Worm (Caenorhabditis elegans) whole organism, midembryonic: ENCODE results near the gene F22B5.4.

Source experiments
- T22C8.4 ChIP-seq: fragments of 200-800 bp; sonication (Bioruptor generic); IDR thresholded peaks from 2 replicates; pipeline ENCODE4 v1.3.6; 2022; ENCODE audit warnings: missing genetic modification characterization, missing compliant biosample characterization
- cog-1 ChIP-seq: sonication (generic microtip); optimal IDR thresholded peaks from 2 replicates; lab custom pipeline; 2016; ENCODE audit warnings: missing genetic modification characterization, missing compliant biosample characterization
- flt-1 ChIP-seq: fragments of 200-800 bp; sonication (Bioruptor generic); IDR thresholded peaks from 2 replicates; pipeline ENCODE4 v1.3.6; 2022; ENCODE audit warnings: missing genetic modification characterization, missing compliant biosample characterization
- klf-2 ChIP-seq: fragments of 200-800 bp; sonication (Bioruptor generic); conservative IDR thresholded peaks from 2 replicates; pipeline ENCODE4 v1.3.6; 2022; ENCODE audit warnings: missing genetic modification reagents, missing genetic modification characterization, missing compliant biosample characterization
- med-1 ChIP-seq: sonication (generic microtip); optimal IDR thresholded peaks from 2 replicates; lab custom pipeline; 2017; ENCODE audit warnings: missing genetic modification characterization, mild to moderate bottlenecking, missing compliant biosample characterization, antibody characterized with exemption, missing genetic modification reagents; ENCODE audit not compliant: insufficient read depth
- ref-1 ChIP-seq: fragments of 200-800 bp; sonication (Bioruptor generic); conservative IDR thresholded peaks from 2 replicates; pipeline ENCODE4 v1.3.6; 2022; ENCODE audit warnings: missing genetic modification reagents, missing genetic modification characterization, missing compliant biosample characterization
- tab-1 ChIP-seq: fragments of 200-800 bp; sonication (Bioruptor generic); IDR thresholded peaks from 2 replicates; pipeline ENCODE4 v1.3.6; 2022; ENCODE audit warnings: missing genetic modification characterization, missing compliant biosample characterization
- ztf-23 ChIP-seq: fragments of 200-800 bp; sonication (Bioruptor generic); IDR thresholded peaks from 2 replicates; pipeline ENCODE4 v1.3.6; 2022; ENCODE audit warnings: missing genetic modification reagents, missing genetic modification characterization, missing compliant biosample characterization
- ztf-29 ChIP-seq: fragments of 200-800 bp; sonication (Bioruptor generic); IDR thresholded peaks from 2 replicates; pipeline ENCODE4 v1.3.6; 2022; ENCODE audit warnings: missing genetic modification reagents, missing genetic modification characterization, missing compliant biosample characterization

Gene F22B5.4

ce11 chrII:8435005-8435404, 14.5 kb upstream of the F22B5.4 start, which contains the start of gene acp-4:
Gene acp-4 (minus strand): TSS chrII:8435105.
- TF ChIP-seq ztf-29 (GFP tag; lab: Robert Waterston, UW) = no peak
- TF ChIP-seq T22C8.4 (GFP tag; lab: Robert Waterston, UW) = no peak
- TF ChIP-seq klf-2 = no peak
- TF ChIP-seq tab-1 (GFP tag; lab: Robert Waterston, UW) = no peak
- TF ChIP-seq ztf-23 (GFP tag; lab: Robert Waterston, UW) = no peak
- no peak for TF ChIP-seq flt-1
- no peak for TF ChIP-seq cog-1 (tag; lab: Kevin White, UChicago)
- TF ChIP-seq ref-1 (GFP tag; lab: Robert Waterston, UW) = no peak
- TF ChIP-seq med-1 (GFP tag; lab: Kevin White, UChicago) = no peak

ce11 chrII:8437035-8437434, 12.5 kb upstream of the F22B5.4 start, which contains the start of gene acp-3:
Gene acp-3 (minus strand): TSS chrII:8437135.
- TF ChIP-seq ref-1 (GFP tag; lab: Robert Waterston, UW) = no peak
- no peak for TF ChIP-seq tab-1 (GFP tag; lab: Robert Waterston, UW)
- no peak for TF ChIP-seq cog-1 (tag; lab: Kevin White, UChicago)
- TF ChIP-seq ztf-23 (GFP tag; lab: Robert Waterston, UW) = no peak
- TF ChIP-seq ztf-29 (GFP tag; lab: Robert Waterston, UW) = no peak
- TF ChIP-seq flt-1 = no peak
- no peak for TF ChIP-seq klf-2
- TF ChIP-seq T22C8.4 (GFP tag; lab: Robert Waterston, UW) = no peak
- no peak for TF ChIP-seq med-1 (GFP tag; lab: Kevin White, UChicago)

- TF ChIP-seq cog-1 (tag; lab: Kevin White, UChicago) = no peak
These were observed 10.7 kb upstream of the F22B5.4 start, which contains the start of gene lips-10 for ce11 chrII:8438791-8439287. Gene lips-10 (plus strand): TSS chrII:8439168.

- TF ChIP-seq ztf-29 (GFP tag; lab: Robert Waterston, UW) (no peak), flt-1 (no peak), klf-2 (no peak), ztf-23 (GFP tag; lab: Robert Waterston, UW) (no peak), ref-1 (GFP tag; lab: Robert Waterston, UW) (no peak), T22C8.4 (GFP tag; lab: Robert Waterston, UW) (no peak), med-1 (GFP tag; lab: Kevin White, UChicago) (no peak), tab-1 (GFP tag; lab: Robert Waterston, UW) (no peak), cog-1 (tag; lab: Kevin White, UChicago) (no peak)
These were observed 9.4 kb upstream of the F22B5.4 start for ce11 chrII:8440097-8440496.

- no peak for TF ChIP-seq T22C8.4 (GFP tag; lab: Robert Waterston, UW)
- TF ChIP-seq med-1 (GFP tag; lab: Kevin White, UChicago) = no peak
- TF ChIP-seq ztf-23 (GFP tag; lab: Robert Waterston, UW) = no peak
- no peak for TF ChIP-seq klf-2
- no peak for TF ChIP-seq ztf-29 (GFP tag; lab: Robert Waterston, UW)
- no peak for TF ChIP-seq cog-1 (tag; lab: Kevin White, UChicago)
- TF ChIP-seq tab-1 (GFP tag; lab: Robert Waterston, UW) = no peak
- TF ChIP-seq flt-1 = no peak
- TF ChIP-seq ref-1 (GFP tag; lab: Robert Waterston, UW) = no peak
These were observed 8.7 kb upstream of the F22B5.4 start for ce11 chrII:8440792-8441191.

ce11 chrII:8441519-8441918, 8.0 kb upstream of the F22B5.4 start:
- TF ChIP-seq tab-1 (GFP tag; lab: Robert Waterston, UW) (no peak), flt-1 (no peak), med-1 (GFP tag; lab: Kevin White, UChicago) (no peak), ztf-23 (GFP tag; lab: Robert Waterston, UW) (no peak), cog-1 (tag; lab: Kevin White, UChicago) (no peak), ztf-29 (GFP tag; lab: Robert Waterston, UW) (no peak), T22C8.4 (GFP tag; lab: Robert Waterston, UW) (no peak), klf-2 (no peak), ref-1 (GFP tag; lab: Robert Waterston, UW) (no peak)

- no peak for TF ChIP-seq T22C8.4 (GFP tag; lab: Robert Waterston, UW)
- TF ChIP-seq med-1 (GFP tag; lab: Kevin White, UChicago) = no peak
- TF ChIP-seq tab-1 (GFP tag; lab: Robert Waterston, UW) = no peak
- no peak for TF ChIP-seq klf-2
- no peak for TF ChIP-seq cog-1 (tag; lab: Kevin White, UChicago)
These were observed 7.3 kb upstream of the F22B5.4 start for ce11 chrII:8442176-8442575.

ce11 chrII:8442717-8443223, 6.7 kb upstream of the F22B5.4 start, which contains the start of gene eif-3.G:
Gene eif-3.G (plus strand): TSS chrII:8442767.
- TF ChIP-seq ref-1 (GFP tag; lab: Robert Waterston, UW) = no peak
- no peak for TF ChIP-seq ztf-29 (GFP tag; lab: Robert Waterston, UW)
- no peak for TF ChIP-seq med-1 (GFP tag; lab: Kevin White, UChicago)
- no peak for TF ChIP-seq flt-1
- no peak for TF ChIP-seq klf-2
- no peak for TF ChIP-seq ztf-23 (GFP tag; lab: Robert Waterston, UW)
- TF ChIP-seq T22C8.4 (GFP tag; lab: Robert Waterston, UW) = no peak

- TF ChIP-seq ztf-23 (GFP tag; lab: Robert Waterston, UW) (no peak), T22C8.4 (GFP tag; lab: Robert Waterston, UW) (no peak), flt-1 (no peak), cog-1 (tag; lab: Kevin White, UChicago) (no peak)
These were observed 5.5 kb upstream of the F22B5.4 start, which contains the start of gene evl-20 for ce11 chrII:8444007-8444406. Gene evl-20 (plus strand): TSS chrII:8444307.

- TF ChIP-seq klf-2 = no peak
- no peak for TF ChIP-seq T22C8.4 (GFP tag; lab: Robert Waterston, UW)
- no peak for TF ChIP-seq ztf-23 (GFP tag; lab: Robert Waterston, UW)
- TF ChIP-seq cog-1 (tag; lab: Kevin White, UChicago) = no peak
- TF ChIP-seq med-1 (GFP tag; lab: Kevin White, UChicago) = no peak
- no peak for TF ChIP-seq ref-1 (GFP tag; lab: Robert Waterston, UW)
- no peak for TF ChIP-seq flt-1
- TF ChIP-seq tab-1 (GFP tag; lab: Robert Waterston, UW) = no peak
- TF ChIP-seq ztf-29 (GFP tag; lab: Robert Waterston, UW) = no peak
These were observed 2.8 kb upstream of the F22B5.4 start, which contains the start of gene cut-3 for ce11 chrII:8446731-8447130. Gene cut-3 (minus strand): TSS chrII:8446831.
